Fruit fly (Drosophila melanogaster) whole organism, prepupa: Measurements from ENCODE around the gene CG42375.

Experiments
- Blimp-1 ChIP-seq: fragments of 200-800 bp; sonication (Bioruptor generic); optimal IDR thresholded peaks from 3 replicates; lab custom pipeline; 2017; ENCODE audit warnings: missing biosample characterization, missing genetic modification characterization, mild to moderate bottlenecking, moderate library complexity, missing genetic modification reagents
- CG10631 ChIP-seq: fragments of 200-800 bp; sonication (Bioruptor generic); optimal IDR thresholded peaks from 2 replicates; lab custom pipeline; 2016; ENCODE audit warnings: missing biosample characterization, missing genetic modification characterization
- CG10669 ChIP-seq: fragments of 200-800 bp; sonication (Bioruptor generic); optimal IDR thresholded peaks from 3 replicates; lab custom pipeline; 2018; ENCODE audit warnings: missing biosample characterization, mild to moderate bottlenecking, missing genetic modification characterization, moderate library complexity
- CG15336 ChIP-seq: fragments of 200-800 bp; sonication (Bioruptor generic); IDR thresholded peaks from 2 replicates; pipeline ENCODE4 v1.3.6; 2022; ENCODE audit warnings: missing biosample characterization, missing genetic modification characterization
- CG3032 ChIP-seq: fragments of 200-800 bp; optimal IDR thresholded peaks from 2 replicates; lab custom pipeline; 2019; ENCODE audit warnings: missing biosample characterization, mild to moderate bottlenecking, missing genetic modification characterization, moderate library complexity
- CG31627 ChIP-seq: fragments of 200-800 bp; sonication (Bioruptor generic); optimal IDR thresholded peaks from 3 replicates; lab custom pipeline; 2016; ENCODE audit warnings: missing biosample characterization, missing genetic modification characterization
- CG32006 ChIP-seq: fragments of 200-800 bp; sonication (Bioruptor generic); optimal IDR thresholded peaks from 3 replicates; lab custom pipeline; 2017; ENCODE audit warnings: missing biosample characterization, mild to moderate bottlenecking, missing genetic modification characterization
- CG3919 ChIP-seq: fragments of 200-800 bp; sonication (Bioruptor generic); optimal IDR thresholded peaks from 3 replicates; lab custom pipeline; 2016; ENCODE audit warnings: missing biosample characterization, missing genetic modification characterization
- CG6276 ChIP-seq: fragments of 200-800 bp; sonication (Bioruptor generic); optimal IDR thresholded peaks from 2 replicates; lab custom pipeline; 2017; ENCODE audit warnings: missing biosample characterization, mild to moderate bottlenecking, missing genetic modification characterization
- CG6792 ChIP-seq: fragments of 200-800 bp; sonication (Bioruptor generic); optimal IDR thresholded peaks from 3 replicates; lab custom pipeline; 2016; ENCODE audit warnings: missing biosample characterization, missing genetic modification characterization
- CG7368 ChIP-seq: fragments of 200-800 bp; sonication (Bioruptor generic); optimal IDR thresholded peaks from 3 replicates; lab custom pipeline; 2016; ENCODE audit warnings: missing biosample characterization, missing genetic modification characterization
- CG8632 ChIP-seq: fragments of 200-800 bp; sonication (Bioruptor generic); optimal IDR thresholded peaks from 3 replicates; lab custom pipeline; 2016; ENCODE audit warnings: missing biosample characterization, missing genetic modification characterization
- CG9139 ChIP-seq: fragments of 200-800 bp; sonication (Bioruptor generic); optimal IDR thresholded peaks from 3 replicates; lab custom pipeline; 2017; ENCODE audit warnings: missing biosample characterization, mild to moderate bottlenecking, missing genetic modification characterization
- Eip75B ChIP-seq: fragments of 200-800 bp; sonication (Bioruptor generic); optimal IDR thresholded peaks from 3 replicates; lab custom pipeline; 2016; ENCODE audit warnings: missing biosample characterization, missing genetic modification characterization
- Eip78C ChIP-seq: fragments of 200-800 bp; sonication (Bioruptor generic); peaks from one replicate; lab custom pipeline; 2016; ENCODE audit warnings: missing biosample characterization, missing genetic modification characterization
- Eip93F ChIP-seq: fragments of 200-800 bp; sonication (Bioruptor generic); optimal IDR thresholded peaks from 2 replicates; lab custom pipeline; 2016; ENCODE audit warnings: missing biosample characterization, mild to moderate bottlenecking, missing genetic modification characterization
- Ets21C ChIP-seq: fragments of 200-800 bp; sonication (Bioruptor generic); optimal IDR thresholded peaks from 3 replicates; lab custom pipeline; 2016; ENCODE audit warnings: missing biosample characterization, missing genetic modification characterization
- Ets96B ChIP-seq: fragments of 200-800 bp; optimal IDR thresholded peaks from 2 replicates; lab custom pipeline; 2019; ENCODE audit warnings: missing biosample characterization, mild to moderate bottlenecking, missing genetic modification characterization, moderate library complexity
- Hr38 ChIP-seq: sonication (Bioruptor generic); optimal IDR thresholded peaks from 2 replicates; lab custom pipeline; 2016; ENCODE audit warnings: missing biosample characterization, missing genetic modification characterization
- Hr39 ChIP-seq: fragments of 200-800 bp; sonication (Bioruptor generic); optimal IDR thresholded peaks from 2 replicates; lab custom pipeline; 2016; ENCODE audit warnings: missing biosample characterization, missing genetic modification characterization
- Hr4 ChIP-seq: fragments of 200-800 bp; sonication (Bioruptor generic); optimal IDR thresholded peaks from 3 replicates; lab custom pipeline; 2016; ENCODE audit warnings: missing biosample characterization, missing genetic modification characterization
- Lpt ChIP-seq: fragments of 200-800 bp; sonication (Bioruptor generic); optimal IDR thresholded peaks from 3 replicates; lab custom pipeline; 2016; ENCODE audit warnings: missing biosample characterization, missing genetic modification characterization
- Met ChIP-seq: fragments of 200-800 bp; sonication (Bioruptor generic); optimal IDR thresholded peaks from 3 replicates; lab custom pipeline; 2016; ENCODE audit warnings: missing biosample characterization, missing genetic modification characterization
- OdsH ChIP-seq: fragments of 200-800 bp; sonication (Bioruptor generic); optimal IDR thresholded peaks from 3 replicates; lab custom pipeline; 2016; ENCODE audit warnings: missing biosample characterization, missing genetic modification characterization
- Smox ChIP-seq: fragments of 200-800 bp; sonication (Bioruptor generic); optimal IDR thresholded peaks from 3 replicates; lab custom pipeline; 2016; ENCODE audit warnings: missing biosample characterization, missing genetic modification characterization
- Sox102F ChIP-seq: fragments of 200-800 bp; sonication (Bioruptor generic); optimal IDR thresholded peaks from 2 replicates; lab custom pipeline; 2016; ENCODE audit warnings: missing biosample characterization, mild to moderate bottlenecking, missing genetic modification characterization
- achi ChIP-seq: fragments of 200-800 bp; sonication (Bioruptor generic); optimal IDR thresholded peaks from 3 replicates; lab custom pipeline; 2016; ENCODE audit warnings: missing biosample characterization, missing genetic modification characterization
- acj6 ChIP-seq: fragments of 200-800 bp; sonication (Bioruptor generic); optimal IDR thresholded peaks from 3 replicates; lab custom pipeline; 2016; ENCODE audit warnings: missing biosample characterization, missing genetic modification characterization
- dac ChIP-seq: fragments of 200-800 bp; sonication (Bioruptor generic); optimal IDR thresholded peaks from 2 replicates; lab custom pipeline; 2017; ENCODE audit warnings: missing biosample characterization, mild to moderate bottlenecking, missing genetic modification characterization
- dsx ChIP-seq: fragments of 200-800 bp; optimal IDR thresholded peaks from 3 replicates; lab custom pipeline; 2019; ENCODE audit warnings: missing biosample characterization, mild to moderate bottlenecking, missing genetic modification characterization, moderate library complexity; ENCODE audit not compliant: poor library complexity, severe bottlenecking
- eg ChIP-seq: fragments of 200-800 bp; sonication (Bioruptor generic); IDR thresholded peaks from 3 replicates; pipeline ENCODE4 v1.3.6; 2022; ENCODE audit warnings: missing biosample characterization, missing genetic modification characterization
- esn ChIP-seq: fragments of 200-800 bp; sonication (Bioruptor generic); optimal IDR thresholded peaks from 2 replicates; lab custom pipeline; 2016; ENCODE audit warnings: missing biosample characterization, mild to moderate bottlenecking, missing genetic modification characterization, moderate library complexity
- lz ChIP-seq: fragments of 200-800 bp; sonication (Bioruptor generic); optimal IDR thresholded peaks from 3 replicates; lab custom pipeline; 2016; ENCODE audit warnings: missing biosample characterization, missing genetic modification characterization
- pdm3 ChIP-seq: fragments of 200-800 bp; sonication (Bioruptor generic); optimal IDR thresholded peaks from 3 replicates; lab custom pipeline; 2016; ENCODE audit warnings: missing biosample characterization, missing genetic modification characterization
- salr ChIP-seq, 2 experiments: fragments of 200-800 bp; sonication (Bioruptor generic); optimal IDR thresholded peaks; 3 replicates each; lab custom pipeline; 2016 to 2018; ENCODE audit warnings: missing biosample characterization in 2 of 2, missing genetic modification characterization in 2 of 2, mild to moderate bottlenecking in 1 of 2
- spab ChIP-seq: fragments of 200-800 bp; sonication (Bioruptor generic); optimal IDR thresholded peaks from 2 replicates; lab custom pipeline; 2017; ENCODE audit warnings: missing biosample characterization, mild to moderate bottlenecking, missing genetic modification characterization, missing genetic modification reagents
- ss ChIP-seq, 2 experiments: fragments of 200-800 bp; sonication (Bioruptor generic); optimal IDR thresholded peaks; 2 replicates in 1 of 2; 3 replicates in 1 of 2; lab custom pipeline; 2017 to 2018; ENCODE audit warnings: mild to moderate bottlenecking in 2 of 2, missing biosample characterization in 2 of 2, missing genetic modification characterization in 2 of 2, moderate library complexity in 1 of 2
- svp ChIP-seq: fragments of 200-800 bp; sonication (Bioruptor generic); peaks from one replicate; lab custom pipeline; 2016; ENCODE audit warnings: missing biosample characterization, missing genetic modification characterization

The CG42375 gene

dm6 chr3R:13803892-13804710, 24.7 kb downstream of the CG42375 start:
- TF ChIP-seq dsx: peak; percentile 15
- TF ChIP-seq Hr39 (GFP tag; lab: Kevin White, UChicago): no peak
- TF ChIP-seq CG31627: no peak
- no peak for TF ChIP-seq Ets21C (GFP tag; lab: Kevin White, UChicago)
- TF ChIP-seq dac: no peak
- no peak for TF ChIP-seq Smox
- no peak for TF ChIP-seq Lpt
- TF ChIP-seq esn: peak; percentile 23
- TF ChIP-seq spab (GFP tag; lab: Kevin White, UChicago): no peak
- no peak for TF ChIP-seq CG6276 (GFP tag; lab: Kevin White, UChicago)
- TF ChIP-seq salr (GFP tag; optimal IDR thresholded peaks at IDR 0.05; lab: Kevin White, UChicago): no peak
- TF ChIP-seq CG3919 (GFP tag; lab: Kevin White, UChicago): peak; percentile 14
- TF ChIP-seq CG9139 (GFP tag; lab: Kevin White, UChicago): no peak
- no peak for TF ChIP-seq CG6792 (GFP tag; lab: Kevin White, UChicago)
- peak; percentile 70 for TF ChIP-seq Eip78C (GFP tag; lab: Kevin White, UChicago)
- TF ChIP-seq pdm3 (GFP tag; lab: Kevin White, UChicago): no peak
- TF ChIP-seq svp: peak; percentile 38
- peak; percentile 30 for TF ChIP-seq CG3032 (tag; lab: Kevin White, UChicago)
- peak; percentile 26 for TF ChIP-seq Ets96B (tag; lab: Kevin White, UChicago)
- peak; percentile 23 for TF ChIP-seq achi
- TF ChIP-seq CG10631 (GFP tag; lab: Kevin White, UChicago): peak; percentile 28
- no peak for TF ChIP-seq CG15336 (GFP tag; lab: Robert Waterston, UW)
- TF ChIP-seq CG8632 (GFP tag; lab: Kevin White, UChicago): peak; percentile 18
- peak; percentile 6 for TF ChIP-seq OdsH (GFP tag; lab: Kevin White, UChicago)
- TF ChIP-seq CG7368 (GFP tag; lab: Kevin White, UChicago): no peak
- peak; percentile 21 for TF ChIP-seq CG32006 (GFP tag; lab: Kevin White, UChicago)
- TF ChIP-seq ss (GFP tag; optimal IDR thresholded peaks at IDR 0.05; lab: Kevin White, UChicago): peak in 1 of 2 experiments; percentile 7
- TF ChIP-seq eg (GFP tag; lab: Robert Waterston, UW): 0 out of 3 replicates have a peak, but pooled peaks have one; percentile 6
- peak; percentile 28 for TF ChIP-seq CG10669
- TF ChIP-seq Hr4 (GFP tag; lab: Kevin White, UChicago): peak; percentile 4
- TF ChIP-seq Eip75B (GFP tag; lab: Kevin White, UChicago): no peak
- TF ChIP-seq acj6 (GFP tag; lab: Kevin White, UChicago): peak; percentile 2
- no peak for TF ChIP-seq Sox102F (GFP tag; lab: Kevin White, UChicago)
- TF ChIP-seq Eip93F (GFP tag; lab: Kevin White, UChicago): no peak

dm6 chr3R:13804971-13805603, 25.7 kb downstream of the CG42375 start:
- TF ChIP-seq ss (GFP tag; optimal IDR thresholded peaks at IDR 0.05; lab: Kevin White, UChicago) (no peak), Hr39 (GFP tag; lab: Kevin White, UChicago) (no peak), Hr38 (GFP tag; lab: Kevin White, UChicago) (no peak)
- TF ChIP-seq, all 60 proteins: peak for 0

dm6 chr3R:13806032-13806709, 26.7 kb downstream of the CG42375 start:
- no peak for TF ChIP-seq esn
- no peak for TF ChIP-seq lz (GFP tag; lab: Kevin White, UChicago)
- no peak for TF ChIP-seq Met
- no peak for TF ChIP-seq ss (GFP tag; optimal IDR thresholded peaks at IDR 0.05; lab: Kevin White, UChicago)
- TF ChIP-seq Lpt: peak; percentile 14
- TF ChIP-seq Eip78C (GFP tag; lab: Kevin White, UChicago): no peak
- TF ChIP-seq svp: peak; percentile 60
- TF ChIP-seq Blimp-1 (GFP tag; lab: Kevin White, UChicago): no peak
